Worm (Caenorhabditis elegans): ENCODE data around the gene F49C12.7.

DNA sequence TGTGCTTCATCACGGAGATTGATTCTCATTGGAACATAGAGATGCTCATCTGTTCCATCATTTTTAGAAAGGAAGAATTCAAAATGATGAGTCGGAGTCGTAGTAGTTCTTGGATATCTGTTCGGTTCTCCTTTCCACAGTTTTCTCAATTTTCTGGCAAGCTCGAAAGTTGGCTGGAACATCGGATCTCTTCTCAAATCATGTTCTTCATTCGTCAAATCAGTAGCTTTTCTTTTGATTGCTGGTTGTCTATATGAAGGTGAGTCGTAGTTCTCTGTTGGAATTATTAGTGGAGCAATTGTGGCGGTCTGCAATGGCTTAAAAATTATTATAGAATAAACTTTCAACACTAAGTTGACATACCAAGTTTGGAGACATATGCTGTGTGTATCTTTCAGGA, 50.4 kb downstream of the F49C12.7 start:
- TF ChIP-seq F49E8.2 (tag; optimal IDR thresholded peaks at IDR 0.05; ENCODE audit: insufficient read depth) (no peak), nfya-1 (tag; optimal IDR thresholded peaks at IDR 0.05; ENCODE audit: borderline replicate concordance, insufficient read depth) (no peak), pha-4 (tag; optimal IDR thresholded peaks at IDR 0.05) (no peak), T07F8.4 (tag; optimal IDR thresholded peaks at IDR 0.05) (no peak), lin-35 (GFP tag; optimal IDR thresholded peaks at IDR 0.05) (no peak), lir-1 (GFP tag; conservative IDR thresholded peaks at IDR 0.05) (no peak), xnd-1 (tag; optimal IDR thresholded peaks at IDR 0.05) (no peak), attf-6 (GFP tag; IDR thresholded peaks at IDR 0.05) (no peak), unc-130 (GFP tag; optimal IDR thresholded peaks at IDR 0.05) (no peak), ztf-26 (tag; optimal IDR thresholded peaks at IDR 0.05) (no peak), snpc-3.4 (tag; optimal IDR thresholded peaks at IDR 0.05) (no peak)
